Fruit fly (Drosophila melanogaster) whole organism, embryonic: ENCODE data around the gene Indy-2.

Experiments used
- Adf1 ChIP-seq: fragments of 200-800 bp; sonication (Bioruptor generic); IDR thresholded peaks from 2 replicates; pipeline ENCODE4 v1.3.6; 2022; ENCODE audit warnings: missing biosample characterization, missing genetic modification characterization
- CG10462 ChIP-seq: fragments of 200-800 bp; sonication (Bioruptor generic); optimal IDR thresholded peaks from 2 replicates; lab custom pipeline; 2016; ENCODE audit warnings: missing biosample characterization, missing genetic modification characterization
- CG12104 ChIP-seq: fragments of 200-800 bp; sonication (Bioruptor generic); optimal IDR thresholded peaks from 3 replicates; lab custom pipeline; 2016; ENCODE audit warnings: missing biosample characterization, missing genetic modification characterization
- CG15601 ChIP-seq: fragments of 200-800 bp; sonication (Bioruptor generic); optimal IDR thresholded peaks from 3 replicates; lab custom pipeline; 2019; ENCODE audit warnings: missing biosample characterization, mild to moderate bottlenecking, missing genetic modification characterization, moderate library complexity
- CG16813 ChIP-seq: fragments of 200-800 bp; sonication (Bioruptor generic); IDR thresholded peaks from 3 replicates; pipeline ENCODE4 v1.3.6; 2022; ENCODE audit warnings: missing biosample characterization, missing genetic modification characterization; ENCODE audit not compliant: partially characterized antibody
- CG17829 ChIP-seq: fragments of 200-800 bp; optimal IDR thresholded peaks from 2 replicates; lab custom pipeline; 2019; ENCODE audit warnings: missing biosample characterization, mild to moderate bottlenecking, missing genetic modification characterization, moderate library complexity
- CG18262 ChIP-seq: fragments of 200-800 bp; optimal IDR thresholded peaks from 3 replicates; lab custom pipeline; 2019; ENCODE audit warnings: missing biosample characterization, mild to moderate bottlenecking, missing genetic modification characterization, moderate library complexity
- CG31224 ChIP-seq: fragments of 200-800 bp; sonication (Bioruptor generic); IDR thresholded peaks from 2 replicates; pipeline ENCODE4 v1.3.6; 2022; ENCODE audit warnings: missing biosample characterization, missing genetic modification characterization
- CG31441 ChIP-seq: fragments of 200-800 bp; sonication (Bioruptor generic); IDR thresholded peaks from 2 replicates; pipeline ENCODE4 v1.3.6; 2022; ENCODE audit warnings: missing biosample characterization, missing genetic modification characterization
- CG3163 ChIP-seq: fragments of 200-800 bp; sonication (Bioruptor generic); optimal IDR thresholded peaks from 3 replicates; lab custom pipeline; 2016; ENCODE audit warnings: missing biosample characterization, missing genetic modification characterization
- CG4282 ChIP-seq: fragments of 200-800 bp; sonication (Bioruptor generic); optimal IDR thresholded peaks from 2 replicates; lab custom pipeline; 2016; ENCODE audit warnings: missing biosample characterization, missing genetic modification characterization
- CG4360 ChIP-seq: fragments of 200-800 bp; sonication (Bioruptor generic); IDR thresholded peaks from 2 replicates; pipeline ENCODE4 v1.3.6; 2022; ENCODE audit warnings: missing biosample characterization, missing genetic modification characterization
- CG4707 ChIP-seq: fragments of 200-800 bp; sonication (Bioruptor generic); optimal IDR thresholded peaks from 2 replicates; lab custom pipeline; 2018; ENCODE audit warnings: missing biosample characterization, mild to moderate bottlenecking, missing genetic modification characterization, moderate library complexity
- CG6654 ChIP-seq: fragments of 200-800 bp; sonication (Bioruptor generic); optimal IDR thresholded peaks from 2 replicates; lab custom pipeline; 2017; ENCODE audit warnings: missing biosample characterization, mild to moderate bottlenecking, missing genetic modification characterization
- CG6854 ChIP-seq: fragments of 200-800 bp; sonication (Bioruptor generic); optimal IDR thresholded peaks from 3 replicates; lab custom pipeline; 2017; ENCODE audit warnings: missing biosample characterization, mild to moderate bottlenecking, missing genetic modification characterization
- CG7556 ChIP-seq: fragments of 200-800 bp; sonication (Bioruptor generic); optimal IDR thresholded peaks from 2 replicates; lab custom pipeline; 2017; ENCODE audit warnings: missing biosample characterization, mild to moderate bottlenecking, missing genetic modification characterization
- CG7839 ChIP-seq: fragments of 200-800 bp; sonication (Bioruptor generic); optimal IDR thresholded peaks from 3 replicates; lab custom pipeline; 2018; ENCODE audit warnings: missing biosample characterization, mild to moderate bottlenecking, missing genetic modification characterization, moderate library complexity
- CG7963 ChIP-seq: fragments of 200-800 bp; sonication (Bioruptor generic); IDR thresholded peaks from 3 replicates; pipeline ENCODE4 v1.3.6; 2022; ENCODE audit warnings: missing biosample characterization, missing genetic modification characterization; ENCODE audit not compliant: partially characterized antibody
- E2f1 ChIP-seq: fragments of 200-800 bp; sonication (Bioruptor generic); IDR thresholded peaks from 2 replicates; pipeline ENCODE4 v1.3.6; 2022; ENCODE audit warnings: missing biosample characterization, missing genetic modification characterization
- ERR ChIP-seq: fragments of 200-800 bp; sonication (Bioruptor generic); optimal IDR thresholded peaks from 2 replicates; lab custom pipeline; 2016; ENCODE audit warnings: missing biosample characterization, missing genetic modification characterization
- Elba2 ChIP-seq: fragments of 200-800 bp; sonication (Bioruptor generic); optimal IDR thresholded peaks from 3 replicates; lab custom pipeline; 2016; ENCODE audit warnings: missing biosample characterization, missing genetic modification characterization
- Ets97D ChIP-seq: fragments of 200-800 bp; sonication (Bioruptor generic); optimal IDR thresholded peaks from 3 replicates; lab custom pipeline; 2016; ENCODE audit warnings: missing biosample characterization, missing genetic modification characterization
- HLH54F ChIP-seq: fragments of 200-800 bp; sonication (Bioruptor generic); optimal IDR thresholded peaks from 3 replicates; lab custom pipeline; 2016; ENCODE audit warnings: missing biosample characterization, missing genetic modification characterization
- Hsf ChIP-seq: fragments of 200-800 bp; sonication (Bioruptor generic); optimal IDR thresholded peaks from 3 replicates; lab custom pipeline; 2016; ENCODE audit warnings: missing biosample characterization, missing genetic modification characterization
- NfI ChIP-seq: fragments of 200-800 bp; sonication (Bioruptor generic); optimal IDR thresholded peaks from 3 replicates; lab custom pipeline; 2018; ENCODE audit warnings: missing biosample characterization, mild to moderate bottlenecking, missing genetic modification characterization, moderate library complexity
- Oaz ChIP-seq: fragments of 200-800 bp; sonication (Bioruptor generic); IDR thresholded peaks from 2 replicates; pipeline ENCODE4 v1.3.6; 2022; ENCODE audit warnings: missing biosample characterization, missing genetic modification characterization
- Pdp1 ChIP-seq, 2 experiments: fragments of 200-800 bp; sonication (Bioruptor generic); optimal IDR thresholded peaks; 3 replicates each; lab custom pipeline; 2016; ENCODE audit warnings: missing biosample characterization in 2 of 2, missing genetic modification characterization in 2 of 2, mild to moderate bottlenecking in 1 of 2, moderate library complexity in 1 of 2
- Rfx ChIP-seq: fragments of 200-800 bp; sonication (Bioruptor generic); IDR thresholded peaks from 2 replicates; pipeline ENCODE4 v1.3.6; 2022; ENCODE audit warnings: missing biosample characterization, missing genetic modification characterization
- Xbp1 ChIP-seq: fragments of 200-800 bp; sonication (Bioruptor generic); optimal IDR thresholded peaks from 3 replicates; lab custom pipeline; 2016; ENCODE audit warnings: missing biosample characterization, mild to moderate bottlenecking, missing genetic modification characterization
- YL-1 ChIP-seq: fragments of 200-800 bp; sonication (Bioruptor generic); optimal IDR thresholded peaks from 3 replicates; lab custom pipeline; 2017; ENCODE audit warnings: missing biosample characterization, mild to moderate bottlenecking, missing genetic modification characterization
- abd-A ChIP-seq: fragments of 200-800 bp; sonication (Bioruptor generic); optimal IDR thresholded peaks from 3 replicates; lab custom pipeline; 2019; ENCODE audit warnings: missing biosample characterization, mild to moderate bottlenecking, missing genetic modification characterization, moderate library complexity
- bbx ChIP-seq: fragments of 200-800 bp; sonication (Bioruptor generic); IDR thresholded peaks from 2 replicates; pipeline ENCODE4 v1.3.6; 2022; ENCODE audit warnings: missing biosample characterization, missing genetic modification characterization; ENCODE audit not compliant: partially characterized antibody
- chn ChIP-seq: fragments of 200-800 bp; sonication (Bioruptor generic); optimal IDR thresholded peaks from 2 replicates; lab custom pipeline; 2016; ENCODE audit warnings: missing biosample characterization, missing genetic modification characterization
- en ChIP-seq: fragments of 200-800 bp; sonication (Bioruptor generic); optimal IDR thresholded peaks from 2 replicates; lab custom pipeline; 2016; ENCODE audit warnings: missing biosample characterization, missing genetic modification characterization
- ewg ChIP-seq: fragments of 200-800 bp; sonication (Bioruptor generic); optimal IDR thresholded peaks from 3 replicates; lab custom pipeline; 2017; ENCODE audit warnings: mild to moderate bottlenecking, missing biosample characterization, missing genetic modification reagents, missing genetic modification characterization
- gt ChIP-seq: fragments of 200-800 bp; sonication (Bioruptor generic); IDR thresholded peaks from 2 replicates; pipeline ENCODE4 v1.3.6; 2022; ENCODE audit warnings: missing biosample characterization, missing genetic modification characterization
- hbn ChIP-seq: fragments of 200-800 bp; sonication (Bioruptor generic); IDR thresholded peaks from 2 replicates; pipeline ENCODE4 v1.3.6; 2022; ENCODE audit warnings: missing biosample characterization, missing genetic modification characterization; ENCODE audit not compliant: partially characterized antibody
- lab ChIP-seq: fragments of 200-800 bp; sonication (Bioruptor generic); optimal IDR thresholded peaks from 3 replicates; lab custom pipeline; 2017; ENCODE audit warnings: missing biosample characterization, missing genetic modification characterization, mild to moderate bottlenecking, moderate library complexity, missing genetic modification reagents
- prd ChIP-seq, 3 experiments: fragments of >200 bp in 2 of 3; fragments of 200-800 bp in 1 of 3; sonication (Bioruptor generic) in 1 of 3; optimal IDR thresholded peaks in 2 of 3; IDR thresholded peaks in 1 of 3; 2 replicates in 2 of 3; 3 replicates in 1 of 3; pipeline versions ENCODE4 v1.3.6 to Lab custom; 2017 to 2022; ENCODE audit warnings: missing biosample characterization in 1 of 3, missing genetic modification characterization in 1 of 3
- ranshi ChIP-seq: fragments of 200-800 bp; sonication (Bioruptor generic); IDR thresholded peaks from 2 replicates; pipeline ENCODE4 v1.3.6; 2022; ENCODE audit warnings: missing biosample characterization, missing genetic modification characterization
- rib ChIP-seq: fragments of 200-800 bp; sonication (Bioruptor generic); IDR thresholded peaks from 2 replicates; pipeline ENCODE4 v1.3.6; 2022; ENCODE audit warnings: missing biosample characterization, missing genetic modification characterization
- row ChIP-seq: fragments of 200-800 bp; sonication (Bioruptor generic); IDR thresholded peaks from 3 replicates; pipeline ENCODE4 v1.3.6; 2022; ENCODE audit warnings: missing biosample characterization, missing genetic modification characterization
- scrt ChIP-seq: fragments of 200-800 bp; sonication (Bioruptor generic); optimal IDR thresholded peaks from 2 replicates; lab custom pipeline; 2018; ENCODE audit warnings: missing biosample characterization, mild to moderate bottlenecking, missing genetic modification characterization, moderate library complexity
- sens ChIP-seq: fragments of 200-800 bp; sonication (Bioruptor generic); peaks from one replicate; lab custom pipeline; 2016; ENCODE audit warnings: missing biosample characterization, missing genetic modification characterization
- shn ChIP-seq: fragments of 200-800 bp; sonication (Bioruptor generic); optimal IDR thresholded peaks from 3 replicates; lab custom pipeline; 2016; ENCODE audit warnings: missing biosample characterization, missing genetic modification characterization
- twi ChIP-seq: fragments of 200-800 bp; optimal IDR thresholded peaks from 2 replicates; lab custom pipeline; 2019; ENCODE audit warnings: missing biosample characterization, mild to moderate bottlenecking, missing genetic modification characterization, moderate library complexity
- vnd ChIP-seq: fragments of 200-800 bp; sonication (Bioruptor generic); IDR thresholded peaks from 3 replicates; pipeline ENCODE4 v1.3.6; 2022; ENCODE audit warnings: missing biosample characterization, missing genetic modification characterization; ENCODE audit not compliant: partially characterized antibody
- z ChIP-seq: fragments of 200-800 bp; sonication (Bioruptor generic); IDR thresholded peaks from 3 replicates; pipeline ENCODE4 v1.3.6; 2022; ENCODE audit warnings: missing biosample characterization, missing genetic modification characterization
- zfh1 ChIP-seq: fragments of 200-800 bp; sonication (Bioruptor generic); IDR thresholded peaks from 3 replicates; pipeline ENCODE4 v1.3.6; 2022; ENCODE audit warnings: missing biosample characterization, missing genetic modification characterization

Gene Indy-2

dm6 chr3R:20008372-20009051, 34.0 kb upstream of the Indy-2 start, which contains the start of the genes Hs6st and MED25 (continued):
- TF ChIP-seq CG7556 (GFP tag; lab: Kevin White, UChicago) (peak; percentile 11), ewg (GFP tag; lab: Kevin White, UChicago) (peak; percentile 81), CG31224 (GFP tag; lab: Robert Waterston, UW) (no peak), rib (GFP tag; lab: Robert Waterston, UW) (peak; percentile 18; the same call in 1 of the 2 replicates), twi (tag; lab: Kevin White, UChicago) (no peak), CG31441 (GFP tag; lab: Robert Waterston, UW) (peak; percentile 53; the same call in 1 of the 2 replicates), vnd (GFP tag; lab: Robert Waterston, UW) (peak; percentile 65), HLH54F (peak; percentile 31), lab (peak; percentile 78), Rfx (GFP tag; lab: Robert Waterston, UW) (peak; percentile 26), CG7839 (peak; percentile 50), ERR (no peak), CG17829 (tag; lab: Kevin White, UChicago) (peak; percentile 43), CG4282 (no peak), abd-A (tag; lab: Kevin White, UChicago) (no peak), Ets97D (peak; percentile 79), E2f1 (GFP tag; lab: Robert Waterston, UW) (peak; percentile 37; the same call in 1 of the 2 replicates), shn (no peak), bbx (GFP tag; lab: Robert Waterston, UW) (peak; percentile 78), CG10462 (no peak), YL-1 (peak; percentile 60), z (GFP tag; lab: Robert Waterston, UW) (no peak), sens (GFP tag; lab: Kevin White, UChicago) (peak; percentile 48), CG4707 (GFP tag; lab: Kevin White, UChicago) (no peak), CG18262 (peak; percentile 29), gt (GFP tag; lab: Robert Waterston, UW) (no peak), NfI (GFP tag; lab: Kevin White, UChicago) (peak; percentile 39), Oaz (GFP tag; lab: Robert Waterston, UW) (no peak), CG6654 (GFP tag; lab: Kevin White, UChicago) (no peak), en (GFP tag; lab: Kevin White, UChicago) (no peak), CG7963 (GFP tag; lab: Robert Waterston, UW) (peak; percentile 58; the same call in 2 of the 3 replicates), ranshi (GFP tag; lab: Robert Waterston, UW) (0 out of 2 replicates have a peak, but pooled peaks have one; percentile 17), CG16813 (GFP tag; lab: Robert Waterston, UW) (peak; percentile 76), row (GFP tag; lab: Robert Waterston, UW) (peak; percentile 55), Adf1 (no peak), scrt (no peak), Hsf (GFP tag; lab: Kevin White, UChicago) (peak; percentile 9), Xbp1 (GFP tag; lab: Kevin White, UChicago) (peak; percentile 19), CG12104 (peak; percentile 70), hbn (GFP tag; lab: Robert Waterston, UW) (peak; percentile 57), chn (GFP tag; lab: Kevin White, UChicago) (no peak), zfh1 (GFP tag; lab: Robert Waterston, UW) (peak; percentile 13; the same call in 2 of the 3 replicates), CG3163 (no peak), prd (optimal IDR thresholded peaks at IDR 0.05; lab: Kevin White, UChicago) (no peak), prd (GFP tag; IDR thresholded peaks at IDR 0.05; lab: Robert Waterston, UW) (peak; percentile 32; the same call in 1 of the 3 replicates), CG6854 (GFP tag; lab: Kevin White, UChicago) (no peak), Elba2 (peak; percentile 98), CG4360 (GFP tag; lab: Robert Waterston, UW) (no peak), Pdp1 (GFP tag; optimal IDR thresholded peaks at IDR 0.05; lab: Kevin White, UChicago) (peak in 1 of 2 experiments; percentile 81), CG15601 (peak; percentile 47)
